Worm (Caenorhabditis elegans) whole organism, L2 larva: ENCODE data around the gene ufl-1.

Experiments used
- C34F6.9 ChIP-seq: fragments of 150-350 bp; optimal IDR thresholded peaks from 2 replicates; lab custom pipeline; 2014; ENCODE audit warnings: missing biosample characterization, missing genetic modification characterization
- F13H6.1 ChIP-seq: sonication (generic microtip); optimal IDR thresholded peaks from 2 replicates; lab custom pipeline; 2016; ENCODE audit warnings: missing genetic modification characterization, missing compliant biosample characterization
- R02D3.7 ChIP-seq: fragments of 150-350 bp; optimal IDR thresholded peaks from 2 replicates; lab custom pipeline; 2014; ENCODE audit warnings: missing biosample characterization, missing genetic modification characterization
- Y55F3AM.14 ChIP-seq: fragments of 200-800 bp; sonication (Bioruptor generic); optimal IDR thresholded peaks from 2 replicates; lab custom pipeline; 2018; ENCODE audit warnings: mild to moderate bottlenecking, missing genetic modification characterization, missing compliant biosample characterization
- ZK546.5 ChIP-seq: sonication (generic microtip); optimal IDR thresholded peaks from 2 replicates; lab custom pipeline; 2017; ENCODE audit warnings: missing biosample characterization, missing genetic modification characterization
- alr-1 ChIP-seq: fragments of 150-350 bp; optimal IDR thresholded peaks from 2 replicates; lab custom pipeline; 2014; ENCODE audit warnings: missing biosample characterization, missing genetic modification characterization
- aly-2 ChIP-seq: fragments of 150-350 bp; optimal IDR thresholded peaks from 2 replicates; lab custom pipeline; 2014; ENCODE audit warnings: missing biosample characterization, missing genetic modification characterization
- ama-1 ChIP-seq: fragments of 150-350 bp; optimal IDR thresholded peaks from 2 replicates; lab custom pipeline; 2018; ENCODE audit warnings: inconsistent platforms
- blmp-1 ChIP-seq: sonication (generic microtip); optimal IDR thresholded peaks from 2 replicates; lab custom pipeline; 2017; ENCODE audit warnings: missing genetic modification characterization, mild to moderate bottlenecking, missing compliant biosample characterization, antibody characterized with exemption, moderate library complexity; ENCODE audit not compliant: insufficient read depth
- ceh-16 ChIP-seq: fragments of 150-350 bp; optimal IDR thresholded peaks from 2 replicates; lab custom pipeline; 2014; ENCODE audit warnings: missing biosample characterization, missing genetic modification characterization
- ceh-82 ChIP-seq: fragments of 150-350 bp; optimal IDR thresholded peaks from 2 replicates; lab custom pipeline; 2014; ENCODE audit warnings: missing biosample characterization, missing genetic modification characterization
- crh-2 ChIP-seq: sonication (generic microtip); optimal IDR thresholded peaks from 2 replicates; lab custom pipeline; 2017; ENCODE audit warnings: missing biosample characterization, missing genetic modification characterization
- dmd-4 ChIP-seq: sonication (generic microtip); optimal IDR thresholded peaks from 2 replicates; lab custom pipeline; 2017; ENCODE audit warnings: missing biosample characterization, missing genetic modification characterization
- egl-27 ChIP-seq: sonication (generic microtip); optimal IDR thresholded peaks from 3 replicates; lab custom pipeline; 2017; ENCODE audit warnings: missing biosample characterization, missing genetic modification reagents, missing genetic modification characterization
- elt-1 ChIP-seq: fragments of 150-350 bp; optimal IDR thresholded peaks from 2 replicates; lab custom pipeline; 2014; ENCODE audit warnings: missing biosample characterization, missing genetic modification characterization
- elt-3 ChIP-seq: sonication (generic microtip); optimal IDR thresholded peaks from 2 replicates; lab custom pipeline; 2017; ENCODE audit warnings: missing biosample characterization, missing genetic modification characterization
- fos-1 ChIP-seq: fragments of 150-350 bp; optimal IDR thresholded peaks from 2 replicates; lab custom pipeline; 2014; ENCODE audit warnings: missing biosample characterization, missing genetic modification characterization
- gmeb-1 ChIP-seq: fragments of 150-350 bp; optimal IDR thresholded peaks from 2 replicates; lab custom pipeline; 2014; ENCODE audit warnings: missing biosample characterization, missing genetic modification characterization
- lin-11 ChIP-seq: fragments of 150-350 bp; sonication (generic microtip); optimal IDR thresholded peaks from 2 replicates; lab custom pipeline; 2014; ENCODE audit warnings: missing biosample characterization, missing genetic modification characterization, inconsistent platforms, mixed read lengths
- lin-13 ChIP-seq: fragments of 150-350 bp; optimal IDR thresholded peaks from 2 replicates; lab custom pipeline; 2014; ENCODE audit warnings: missing biosample characterization, missing genetic modification reagents, missing genetic modification characterization
- lin-39 ChIP-seq: fragments of 150-350 bp; optimal IDR thresholded peaks from 2 replicates; lab custom pipeline; 2014; ENCODE audit warnings: missing biosample characterization, missing genetic modification reagents, missing genetic modification characterization
- lsy-2 ChIP-seq, 2 experiments: fragments of 150-350 bp in 1 of 2; sonication (generic microtip) in 1 of 2; optimal IDR thresholded peaks; 2 replicates each; lab custom pipeline; 2014 to 2017; ENCODE audit warnings: missing biosample characterization in 2 of 2, missing genetic modification characterization in 2 of 2
- mab-5 ChIP-seq: fragments of 150-350 bp; optimal IDR thresholded peaks from 2 replicates; lab custom pipeline; 2014; ENCODE audit warnings: missing biosample characterization, missing genetic modification characterization
- mbf-1 ChIP-seq: sonication (generic microtip); optimal IDR thresholded peaks from 2 replicates; lab custom pipeline; 2017; ENCODE audit warnings: missing biosample characterization, missing genetic modification characterization
- nhr-11 ChIP-seq: fragments of 150-350 bp; optimal IDR thresholded peaks from 2 replicates; lab custom pipeline; 2014; ENCODE audit warnings: missing biosample characterization, missing genetic modification characterization
- nhr-12 ChIP-seq: fragments of 150-350 bp; optimal IDR thresholded peaks from 2 replicates; lab custom pipeline; 2014; ENCODE audit warnings: missing biosample characterization, missing genetic modification characterization
- nhr-129 ChIP-seq: fragments of 150-350 bp; optimal IDR thresholded peaks from 2 replicates; lab custom pipeline; 2014; ENCODE audit warnings: missing biosample characterization, missing genetic modification characterization
- nhr-21 ChIP-seq: fragments of 150-350 bp; optimal IDR thresholded peaks from 2 replicates; lab custom pipeline; 2014; ENCODE audit warnings: missing biosample characterization, missing genetic modification characterization
- nhr-23 ChIP-seq: fragments of 150-350 bp; optimal IDR thresholded peaks from 2 replicates; lab custom pipeline; 2014; ENCODE audit warnings: missing biosample characterization, missing genetic modification reagents, missing genetic modification characterization
- nhr-237 ChIP-seq: fragments of 150-350 bp; optimal IDR thresholded peaks from 2 replicates; lab custom pipeline; 2014; ENCODE audit warnings: missing biosample characterization, missing genetic modification characterization
- nhr-25 ChIP-seq: fragments of 150-350 bp; sonication (generic microtip); optimal IDR thresholded peaks from 3 replicates; lab custom pipeline; 2014; ENCODE audit warnings: missing biosample characterization, missing genetic modification characterization
- nhr-6 ChIP-seq: fragments of 150-350 bp; optimal IDR thresholded peaks from 2 replicates; lab custom pipeline; 2014; ENCODE audit warnings: missing biosample characterization, missing genetic modification characterization
- nhr-77 ChIP-seq: fragments of 150-350 bp; optimal IDR thresholded peaks from 2 replicates; lab custom pipeline; 2014; ENCODE audit warnings: missing biosample characterization, missing genetic modification characterization
- peb-1 ChIP-seq: fragments of 150-350 bp; optimal IDR thresholded peaks from 2 replicates; lab custom pipeline; 2014; ENCODE audit warnings: missing biosample characterization, missing genetic modification characterization
- sem-4 ChIP-seq: fragments of 150-350 bp; optimal IDR thresholded peaks from 2 replicates; lab custom pipeline; 2014; ENCODE audit warnings: missing biosample characterization, missing genetic modification reagents, missing genetic modification characterization
- skn-1 ChIP-seq: sonication (generic microtip); optimal IDR thresholded peaks from 2 replicates; lab custom pipeline; 2017; ENCODE audit warnings: missing biosample characterization, missing genetic modification characterization
- sma-3 ChIP-seq: sonication (generic microtip); optimal IDR thresholded peaks from 2 replicates; lab custom pipeline; 2016; ENCODE audit warnings: missing genetic modification reagents, missing genetic modification characterization, missing compliant biosample characterization
- sma-9 ChIP-seq, 2 experiments: fragments of 150-350 bp in 1 of 2; sonication (generic microtip) in 1 of 2; optimal IDR thresholded peaks; 2 replicates each; lab custom pipeline; 2014 to 2016; ENCODE audit warnings: missing genetic modification characterization in 2 of 2, mild to moderate bottlenecking in 1 of 2, missing biosample characterization in 1 of 2, missing compliant biosample characterization in 1 of 2, missing genetic modification reagents in 1 of 2, moderate library complexity in 1 of 2
- snpc-4 ChIP-seq: fragments of 150-350 bp; optimal IDR thresholded peaks from 2 replicates; lab custom pipeline; 2014; ENCODE audit warnings: missing biosample characterization, missing genetic modification characterization
- unc-39 ChIP-seq: fragments of 150-350 bp; optimal IDR thresholded peaks from 2 replicates; lab custom pipeline; 2014; ENCODE audit warnings: missing biosample characterization, missing genetic modification characterization
- unc-55 ChIP-seq: fragments of 150-350 bp; sonication (generic microtip); optimal IDR thresholded peaks from 3 replicates; lab custom pipeline; 2014; ENCODE audit warnings: missing biosample characterization, missing genetic modification reagents, missing genetic modification characterization
- unc-62 ChIP-seq: fragments of 150-350 bp; optimal IDR thresholded peaks from 2 replicates; lab custom pipeline; 2014; ENCODE audit warnings: missing biosample characterization, missing genetic modification reagents, missing genetic modification characterization
- zag-1 ChIP-seq: fragments of 150-350 bp; optimal IDR thresholded peaks from 2 replicates; lab custom pipeline; 2014; ENCODE audit warnings: missing biosample characterization, missing genetic modification characterization
- ztf-1 ChIP-seq: fragments of 200-800 bp; sonication (Bioruptor generic); conservative IDR thresholded peaks from 2 replicates; pipeline ENCODE4 v1.3.6; 2022; ENCODE audit warnings: missing genetic modification characterization, missing compliant biosample characterization
- ztf-11 ChIP-seq: sonication (generic microtip); optimal IDR thresholded peaks from 2 replicates; lab custom pipeline; 2017; ENCODE audit warnings: missing biosample characterization, missing genetic modification characterization
- ztf-4 ChIP-seq: fragments of 150-350 bp; optimal IDR thresholded peaks from 2 replicates; lab custom pipeline; 2014; ENCODE audit warnings: missing biosample characterization, missing genetic modification characterization

The ufl-1 gene

DNA sequence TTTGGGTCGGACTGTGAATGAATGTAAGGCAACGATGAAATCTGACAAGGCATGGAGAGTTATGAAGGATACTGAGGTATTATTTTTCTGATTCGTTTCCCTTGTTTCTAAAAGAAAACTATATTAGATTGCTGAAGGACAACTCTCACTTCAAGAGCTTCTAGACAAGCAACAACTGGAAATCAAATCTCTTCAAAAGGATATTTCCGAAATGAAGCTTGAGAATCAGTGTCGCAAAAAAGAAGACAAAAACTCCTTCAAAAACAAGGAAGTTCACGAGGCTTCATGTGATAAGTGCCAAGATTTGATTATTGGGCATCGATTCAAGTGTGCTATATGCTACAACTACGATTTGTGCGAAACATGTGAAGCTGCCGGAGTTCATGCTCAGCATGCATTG lies 18.0 kb downstream of the ufl-1 start:
- TF ChIP-seq elt-1 (tag; lab: Kevin White, UChicago) (no peak), ama-1 (no peak), lin-39 (tag; lab: Kevin White, UChicago) (no peak), ztf-1 (GFP tag; lab: Robert Waterston, UW) (no peak), unc-39 (tag; lab: Kevin White, UChicago) (no peak), sma-9 (GFP tag; optimal IDR thresholded peaks at IDR 0.05; lab: Kevin White, UChicago) (no peak), sma-9 (tag; optimal IDR thresholded peaks at IDR 0.05; lab: Kevin White, UChicago) (no peak), Y55F3AM.14 (no peak), lin-11 (tag; lab: Kevin White, UChicago) (no peak), mbf-1 (tag; lab: Kevin White, UChicago) (no peak), nhr-77 (tag; lab: Kevin White, UChicago) (no peak), unc-55 (GFP tag; lab: Kevin White, UChicago) (no peak), nhr-12 (tag; lab: Kevin White, UChicago) (no peak), egl-27 (no peak), gmeb-1 (tag; lab: Kevin White, UChicago) (no peak), nhr-21 (tag; lab: Kevin White, UChicago) (no peak), dmd-4 (tag; lab: Kevin White, UChicago) (no peak), skn-1 (tag; lab: Kevin White, UChicago) (no peak)

ce11 chrIV:7017123-7017674 lies 19.5 kb downstream of the ufl-1 start, which contains the start of gene gldi-4:
gldi-4 (plus strand) TSS chrIV:7017624.
- no peak for TF ChIP-seq fos-1
- TF ChIP-seq sma-3 (GFP tag; lab: Kevin White, UChicago) = no peak
- no peak for TF ChIP-seq unc-55 (GFP tag; lab: Kevin White, UChicago)
- TF ChIP-seq unc-62 (GFP tag; lab: Kevin White, UChicago) = no peak
- TF ChIP-seq, all 48 proteins: peak for 0

DNA sequence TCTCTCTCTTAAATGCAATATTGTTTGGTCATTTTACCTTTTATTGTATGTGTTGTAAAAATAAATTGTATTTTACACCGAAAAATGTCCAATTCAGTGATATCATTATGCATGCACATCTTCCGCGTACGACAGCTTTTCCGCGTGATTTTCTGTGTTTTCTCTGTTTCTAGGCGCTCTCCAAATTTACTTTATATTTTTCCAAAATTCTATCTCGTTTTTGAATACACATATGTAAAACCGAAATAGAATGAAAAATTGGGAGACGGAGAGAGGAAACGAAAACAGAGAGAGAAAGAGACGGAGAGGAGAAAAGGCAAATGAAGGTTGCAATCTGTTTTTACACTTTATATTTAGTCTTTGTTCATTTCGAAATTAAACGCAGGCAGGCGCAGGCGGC lies 20.2 kb downstream of the ufl-1 start:
- no peak for TF ChIP-seq ztf-4 (tag; lab: Kevin White, UChicago)
- no peak for TF ChIP-seq lin-13 (GFP tag; lab: Kevin White, UChicago)
- no peak for TF ChIP-seq nhr-23 (tag; lab: Kevin White, UChicago)
- peak in 1 of 2 experiments; percentile 63 for TF ChIP-seq lsy-2 (tag; optimal IDR thresholded peaks at IDR 0.05; lab: Kevin White, UChicago)
- no peak for TF ChIP-seq Y55F3AM.14
- no peak for TF ChIP-seq ztf-1 (GFP tag; lab: Robert Waterston, UW)
- TF ChIP-seq blmp-1 = no peak
- TF ChIP-seq nhr-6 (tag; lab: Kevin White, UChicago) = no peak
- TF ChIP-seq skn-1 (tag; lab: Kevin White, UChicago) = peak; percentile 16
- no peak for TF ChIP-seq nhr-12 (tag; lab: Kevin White, UChicago)
- peak; percentile 24 for TF ChIP-seq gmeb-1 (tag; lab: Kevin White, UChicago)
- TF ChIP-seq lin-39 (tag; lab: Kevin White, UChicago) = no peak
- TF ChIP-seq sem-4 = no peak
- TF ChIP-seq mab-5 = no peak
- no peak for TF ChIP-seq elt-1 (tag; lab: Kevin White, UChicago)
- TF ChIP-seq ztf-11 = no peak
- TF ChIP-seq mbf-1 (tag; lab: Kevin White, UChicago) = no peak
- TF ChIP-seq unc-39 (tag; lab: Kevin White, UChicago) = no peak
- TF ChIP-seq crh-2 (tag; lab: Kevin White, UChicago) = peak; percentile 58
- TF ChIP-seq ama-1 = peak; percentile 2
- TF ChIP-seq unc-55 (GFP tag; lab: Kevin White, UChicago) = peak; percentile 71
- no peak for TF ChIP-seq zag-1
- no peak for TF ChIP-seq R02D3.7 (tag; lab: Kevin White, UChicago)
- no peak for TF ChIP-seq ZK546.5 (tag; lab: Kevin White, UChicago)
- TF ChIP-seq F13H6.1 (tag; lab: Kevin White, UChicago) = peak; percentile 22
- no peak for TF ChIP-seq lin-11 (tag; lab: Kevin White, UChicago)
- TF ChIP-seq snpc-4 (tag; lab: Kevin White, UChicago) = no peak
- no peak for TF ChIP-seq ceh-82 (tag; lab: Kevin White, UChicago)
- no peak for TF ChIP-seq aly-2
- no peak for TF ChIP-seq sma-3 (GFP tag; lab: Kevin White, UChicago)
- TF ChIP-seq C34F6.9 (tag; lab: Kevin White, UChicago) = peak; percentile 88
- peak; percentile 64 for TF ChIP-seq nhr-129 (tag; lab: Kevin White, UChicago)
- peak; percentile 63 for TF ChIP-seq nhr-25 (tag; lab: Kevin White, UChicago)
- no peak for TF ChIP-seq fos-1
- no peak for TF ChIP-seq nhr-11 (tag; lab: Kevin White, UChicago)
- TF ChIP-seq unc-62 (GFP tag; lab: Kevin White, UChicago) = no peak
- no peak for TF ChIP-seq elt-3
- no peak for TF ChIP-seq nhr-77 (tag; lab: Kevin White, UChicago)
- peak; percentile 77 for TF ChIP-seq sma-9 (GFP tag; optimal IDR thresholded peaks at IDR 0.05; lab: Kevin White, UChicago)
- TF ChIP-seq sma-9 (tag; optimal IDR thresholded peaks at IDR 0.05; lab: Kevin White, UChicago) = no peak
- TF ChIP-seq nhr-237 (tag; lab: Kevin White, UChicago) = no peak
- no peak for TF ChIP-seq peb-1 (tag; lab: Kevin White, UChicago)
- no peak for TF ChIP-seq nhr-21 (tag; lab: Kevin White, UChicago)
- TF ChIP-seq egl-27 = no peak
- no peak for TF ChIP-seq ceh-16 (tag; lab: Kevin White, UChicago)
- no peak for TF ChIP-seq alr-1 (tag; lab: Kevin White, UChicago)
